Fruit fly (Drosophila melanogaster) whole organism, embryonic: ENCODE measurements around the gene bol.

Source experiments
- CG11093 ChIP-seq: fragments of 200-800 bp; sonication (Bioruptor generic); IDR thresholded peaks from 3 replicates; pipeline ENCODE4 v1.3.6; 2022; ENCODE audit warnings: missing biosample characterization, missing genetic modification characterization
- CG12155 ChIP-seq: fragments of 200-800 bp; sonication (Bioruptor generic); optimal IDR thresholded peaks from 3 replicates; lab custom pipeline; 2016; ENCODE audit warnings: missing biosample characterization, missing genetic modification characterization
- CG12391 ChIP-seq: fragments of 200-800 bp; sonication (Bioruptor generic); optimal IDR thresholded peaks from 3 replicates; lab custom pipeline; 2018; ENCODE audit warnings: missing biosample characterization, mild to moderate bottlenecking, missing genetic modification characterization, moderate library complexity
- CG12659 ChIP-seq: fragments of 200-800 bp; sonication (Bioruptor generic); optimal IDR thresholded peaks from 3 replicates; lab custom pipeline; 2017; ENCODE audit warnings: mild to moderate bottlenecking, missing biosample characterization, missing genetic modification reagents, missing genetic modification characterization
- CG13287 ChIP-seq: fragments of 200-800 bp; sonication (Bioruptor generic); IDR thresholded peaks from 2 replicates; pipeline ENCODE4 v1.3.6; 2022; ENCODE audit warnings: missing biosample characterization, missing genetic modification characterization; ENCODE audit not compliant: partially characterized antibody
- CG13894 ChIP-seq: fragments of 200-800 bp; sonication (Bioruptor generic); optimal IDR thresholded peaks from 3 replicates; lab custom pipeline; 2018; ENCODE audit warnings: missing biosample characterization, mild to moderate bottlenecking, missing genetic modification characterization, moderate library complexity
- CG1603 ChIP-seq: fragments of 200-800 bp; sonication (Bioruptor generic); optimal IDR thresholded peaks from 2 replicates; lab custom pipeline; 2019; ENCODE audit warnings: missing biosample characterization, mild to moderate bottlenecking, missing genetic modification characterization, moderate library complexity
- CG1647 ChIP-seq: fragments of 200-800 bp; sonication (Bioruptor generic); optimal IDR thresholded peaks from 3 replicates; lab custom pipeline; 2016; ENCODE audit warnings: missing biosample characterization, missing genetic modification characterization
- CG2712 ChIP-seq: fragments of 200-800 bp; optimal IDR thresholded peaks from 3 replicates; lab custom pipeline; 2019; ENCODE audit warnings: missing biosample characterization, mild to moderate bottlenecking, missing genetic modification characterization, moderate library complexity
- CG3065 ChIP-seq: fragments of 200-800 bp; sonication (Bioruptor generic); optimal IDR thresholded peaks from 2 replicates; lab custom pipeline; 2016; ENCODE audit warnings: missing biosample characterization, missing genetic modification characterization
- CG6254 ChIP-seq: fragments of 200-800 bp; sonication (Bioruptor generic); optimal IDR thresholded peaks from 3 replicates; lab custom pipeline; 2017; ENCODE audit warnings: mild to moderate bottlenecking, missing biosample characterization, missing genetic modification reagents, missing genetic modification characterization
- CG6689 ChIP-seq: fragments of 200-800 bp; sonication (Bioruptor generic); IDR thresholded peaks from 2 replicates; pipeline ENCODE4 v1.3.6; 2022; ENCODE audit warnings: missing biosample characterization, missing genetic modification characterization
- CG7786 ChIP-seq: fragments of 200-800 bp; sonication (Bioruptor generic); optimal IDR thresholded peaks from 2 replicates; lab custom pipeline; 2016; ENCODE audit warnings: missing biosample characterization, missing genetic modification characterization
- CG8388 ChIP-seq: fragments of 200-800 bp; sonication (Bioruptor generic); optimal IDR thresholded peaks from 2 replicates; lab custom pipeline; 2019; ENCODE audit warnings: missing biosample characterization, mild to moderate bottlenecking, missing genetic modification characterization, moderate library complexity
- CG9437 ChIP-seq: fragments of 200-800 bp; sonication (Bioruptor generic); optimal IDR thresholded peaks from 2 replicates; lab custom pipeline; 2018; ENCODE audit warnings: missing biosample characterization, mild to moderate bottlenecking, missing genetic modification characterization
- CG9817 ChIP-seq: fragments of 200-800 bp; sonication (Bioruptor generic); optimal IDR thresholded peaks from 2 replicates; lab custom pipeline; 2018; ENCODE audit warnings: missing biosample characterization, mild to moderate bottlenecking, missing genetic modification characterization, moderate library complexity
- Camta ChIP-seq: fragments of 200-800 bp; sonication (Bioruptor generic); optimal IDR thresholded peaks from 2 replicates; lab custom pipeline; 2016; ENCODE audit warnings: missing biosample characterization, missing genetic modification characterization
- Dek ChIP-seq: fragments of 200-800 bp; sonication (Bioruptor generic); optimal IDR thresholded peaks from 3 replicates; lab custom pipeline; 2019; ENCODE audit warnings: missing biosample characterization, mild to moderate bottlenecking, missing genetic modification characterization, moderate library complexity
- Dfd ChIP-seq, 2 experiments: fragments of >200 bp; optimal IDR thresholded peaks; 2 replicates each; lab custom pipeline; 2017; ENCODE audit warnings: missing biosample characterization in 2 of 2, missing genetic modification characterization in 2 of 2
- Fer1 ChIP-seq: fragments of 200-800 bp; sonication (Bioruptor generic); optimal IDR thresholded peaks from 2 replicates; lab custom pipeline; 2017; ENCODE audit warnings: missing biosample characterization, mild to moderate bottlenecking, missing genetic modification characterization
- NC2β ChIP-seq: fragments of 200-800 bp; sonication (Bioruptor generic); optimal IDR thresholded peaks from 2 replicates; lab custom pipeline; 2016; ENCODE audit warnings: missing biosample characterization, missing genetic modification characterization
- NfI ChIP-seq: fragments of 200-800 bp; sonication (Bioruptor generic); optimal IDR thresholded peaks from 3 replicates; lab custom pipeline; 2018; ENCODE audit warnings: missing biosample characterization, mild to moderate bottlenecking, missing genetic modification characterization, moderate library complexity
- Pdp1 ChIP-seq, 2 experiments: fragments of 200-800 bp; sonication (Bioruptor generic); optimal IDR thresholded peaks; 3 replicates each; lab custom pipeline; 2016; ENCODE audit warnings: missing biosample characterization in 2 of 2, missing genetic modification characterization in 2 of 2, mild to moderate bottlenecking in 1 of 2, moderate library complexity in 1 of 2
- Rx ChIP-seq: fragments of 200-800 bp; sonication (Bioruptor generic); IDR thresholded peaks from 2 replicates; pipeline ENCODE4 v1.3.6; 2022; ENCODE audit warnings: missing biosample characterization, missing genetic modification characterization
- Sry-δ ChIP-seq: fragments of 200-800 bp; sonication (Bioruptor generic); optimal IDR thresholded peaks from 2 replicates; lab custom pipeline; 2016; ENCODE audit warnings: missing biosample characterization, missing genetic modification characterization
- Trl ChIP-seq, 3 experiments: fragments of >200 bp in 2 of 3; fragments of 200-800 bp in 1 of 3; sonication (Bioruptor generic) in 1 of 3; optimal IDR thresholded peaks; 2 replicates in 1 of 3; 3 replicates in 2 of 3; lab custom pipeline; 2016 to 2017; ENCODE audit warnings: missing biosample characterization in 1 of 3, missing genetic modification characterization in 1 of 3
- YL-1 ChIP-seq: fragments of 200-800 bp; sonication (Bioruptor generic); optimal IDR thresholded peaks from 3 replicates; lab custom pipeline; 2017; ENCODE audit warnings: missing biosample characterization, mild to moderate bottlenecking, missing genetic modification characterization
- amos ChIP-seq: fragments of 200-800 bp; sonication (Bioruptor generic); IDR thresholded peaks from 2 replicates; pipeline ENCODE4 v1.3.6; 2022; ENCODE audit warnings: missing biosample characterization, missing genetic modification characterization; ENCODE audit not compliant: partially characterized antibody
- aop ChIP-seq: fragments of 200-800 bp; sonication (Bioruptor generic); IDR thresholded peaks from 2 replicates; pipeline ENCODE4 v1.3.6; 2022; ENCODE audit warnings: missing biosample characterization, missing genetic modification characterization
- bbx ChIP-seq: fragments of 200-800 bp; sonication (Bioruptor generic); IDR thresholded peaks from 2 replicates; pipeline ENCODE4 v1.3.6; 2022; ENCODE audit warnings: missing biosample characterization, missing genetic modification characterization; ENCODE audit not compliant: partially characterized antibody
- bcd ChIP-seq: fragments of 200-800 bp; sonication (Bioruptor generic); optimal IDR thresholded peaks from 2 replicates; lab custom pipeline; 2017; ENCODE audit warnings: missing biosample characterization, mild to moderate bottlenecking, missing genetic modification characterization
- bowl ChIP-seq: fragments of 200-800 bp; sonication (Bioruptor generic); IDR thresholded peaks from 2 replicates; pipeline ENCODE4 v1.3.6; 2022; ENCODE audit warnings: missing biosample characterization, missing genetic modification characterization
- cato ChIP-seq: fragments of 200-800 bp; sonication (Bioruptor generic); optimal IDR thresholded peaks from 2 replicates; lab custom pipeline; 2016; ENCODE audit warnings: missing biosample characterization, missing genetic modification characterization, borderline replicate concordance
- chm ChIP-seq: fragments of 200-800 bp; sonication (Bioruptor generic); IDR thresholded peaks from 2 replicates; pipeline ENCODE4 v1.3.6; 2022; ENCODE audit warnings: missing biosample characterization, missing genetic modification characterization
- gce ChIP-seq: fragments of 200-800 bp; sonication (Bioruptor generic); IDR thresholded peaks from 3 replicates; pipeline ENCODE4 v1.3.6; 2022; ENCODE audit warnings: missing biosample characterization, missing genetic modification characterization
- her ChIP-seq: fragments of 200-800 bp; sonication (Bioruptor generic); optimal IDR thresholded peaks from 2 replicates; lab custom pipeline; 2016; ENCODE audit warnings: missing biosample characterization, missing genetic modification characterization
- hth ChIP-seq: fragments of >200 bp; optimal IDR thresholded peaks from 2 replicates; lab custom pipeline; 2017; ENCODE audit warnings: inconsistent platforms
- lmd ChIP-seq: fragments of 200-800 bp; sonication (Bioruptor generic); IDR thresholded peaks from 2 replicates; pipeline ENCODE4 v1.3.6; 2022; ENCODE audit warnings: missing biosample characterization, missing genetic modification characterization
- nom ChIP-seq: fragments of 200-800 bp; sonication (Bioruptor generic); optimal IDR thresholded peaks from 2 replicates; lab custom pipeline; 2017; ENCODE audit warnings: missing biosample characterization, missing genetic modification characterization, mild to moderate bottlenecking, moderate library complexity, missing genetic modification reagents
- pita ChIP-seq: fragments of 200-800 bp; sonication (Bioruptor generic); optimal IDR thresholded peaks from 2 replicates; lab custom pipeline; 2017; ENCODE audit warnings: missing biosample characterization, mild to moderate bottlenecking, missing genetic modification characterization
- repo ChIP-seq: fragments of 200-800 bp; sonication (Bioruptor generic); optimal IDR thresholded peaks from 2 replicates; lab custom pipeline; 2016; ENCODE audit warnings: missing biosample characterization, missing genetic modification characterization
- sqz ChIP-seq: fragments of 200-800 bp; sonication (Bioruptor generic); optimal IDR thresholded peaks from 3 replicates; lab custom pipeline; 2018; ENCODE audit warnings: missing biosample characterization, mild to moderate bottlenecking, missing genetic modification characterization
- ssp ChIP-seq: fragments of 200-800 bp; sonication (Bioruptor generic); IDR thresholded peaks from 2 replicates; pipeline ENCODE4 v1.3.6; 2022; ENCODE audit warnings: missing biosample characterization, missing genetic modification characterization
- tna ChIP-seq: fragments of 200-800 bp; sonication (Bioruptor generic); IDR thresholded peaks from 2 replicates; pipeline ENCODE4 v1.3.6; 2022; ENCODE audit warnings: missing biosample characterization, missing genetic modification characterization; ENCODE audit not compliant: partially characterized antibody
- wor ChIP-seq: fragments of 200-800 bp; sonication (Bioruptor generic); IDR thresholded peaks from 2 replicates; pipeline ENCODE4 v1.3.6; 2022; ENCODE audit warnings: missing biosample characterization, missing genetic modification characterization
- z ChIP-seq: fragments of 200-800 bp; sonication (Bioruptor generic); IDR thresholded peaks from 3 replicates; pipeline ENCODE4 v1.3.6; 2022; ENCODE audit warnings: missing biosample characterization, missing genetic modification characterization
- zf30C ChIP-seq: fragments of 200-800 bp; sonication (Bioruptor generic); optimal IDR thresholded peaks from 3 replicates; lab custom pipeline; 2018; ENCODE audit warnings: missing biosample characterization, mild to moderate bottlenecking, missing genetic modification characterization
- zfh1 ChIP-seq: fragments of 200-800 bp; sonication (Bioruptor generic); IDR thresholded peaks from 3 replicates; pipeline ENCODE4 v1.3.6; 2022; ENCODE audit warnings: missing biosample characterization, missing genetic modification characterization

The bol gene

DNA sequence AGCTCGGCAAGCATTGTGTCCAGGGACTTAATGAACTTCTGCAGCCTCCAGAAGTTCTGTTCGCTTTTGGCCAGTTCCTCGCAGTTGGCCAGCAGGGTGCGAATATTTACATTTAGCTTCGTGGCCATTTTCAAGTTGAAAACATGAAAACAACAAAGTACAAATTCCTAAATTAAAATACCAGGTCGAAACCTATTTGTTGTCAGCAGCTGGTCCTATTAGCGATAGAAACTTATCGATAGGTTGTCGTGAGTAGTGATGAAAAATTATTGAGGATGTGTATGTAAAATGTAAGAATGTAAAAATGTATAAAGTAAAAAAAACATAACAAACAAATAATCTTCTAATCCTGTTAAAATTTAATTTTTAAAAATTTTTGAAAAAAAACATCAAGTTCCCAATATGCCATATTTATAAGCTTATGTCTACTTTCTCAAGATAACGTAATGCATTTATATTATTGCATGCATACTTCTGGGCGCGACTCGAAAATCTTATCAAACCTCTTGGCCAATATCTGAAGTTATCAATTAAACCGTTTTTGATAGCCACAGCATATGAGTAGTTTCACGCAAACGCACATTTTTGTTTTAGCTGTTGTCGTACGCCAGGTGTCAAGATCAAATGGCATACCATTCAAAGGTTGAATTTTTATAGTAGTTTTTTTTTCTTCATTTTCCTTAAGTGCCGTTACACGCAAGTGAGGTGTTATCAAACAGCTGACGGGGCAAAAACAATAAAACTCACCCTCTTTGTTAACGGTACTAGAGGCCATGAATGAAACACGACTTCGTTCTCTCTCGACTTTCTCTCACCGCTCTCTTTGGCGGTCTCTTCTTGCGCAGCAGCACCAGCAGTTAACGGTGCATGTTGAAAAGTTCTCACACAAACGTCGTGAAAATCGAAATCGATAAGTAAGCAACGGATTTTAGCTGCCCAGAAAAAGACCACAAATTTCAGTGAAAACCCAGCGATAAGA lies 3.1 kb upstream of the bol start, which contains the start of the genes Use1 and nwk:
Gene Use1 (minus strand): TSS at position 206 of the 979 bp plus-strand sequence.
Gene nwk (plus strand): TSS at position 885 of the 979 bp plus-strand sequence.
- peak; percentile 69 for TF ChIP-seq bbx (GFP tag; lab: Robert Waterston, UW)
- no peak for TF ChIP-seq Dek (tag; lab: Kevin White, UChicago)
- peak; percentile 46 for TF ChIP-seq sqz (GFP tag; lab: Kevin White, UChicago)
- TF ChIP-seq NC2β (GFP tag; lab: Kevin White, UChicago) = no peak
- TF ChIP-seq Pdp1 (GFP tag; optimal IDR thresholded peaks at IDR 0.05; lab: Kevin White, UChicago) = peak in 1 of 2 experiments; percentile 25
- no peak for TF ChIP-seq cato
- TF ChIP-seq CG6689 (GFP tag; lab: Robert Waterston, UW) = no peak
- TF ChIP-seq zf30C (GFP tag; lab: Kevin White, UChicago) = no peak
- TF ChIP-seq CG6254 = no peak
- peak; percentile 64 for TF ChIP-seq CG12391 (tag; lab: Kevin White, UChicago)
- TF ChIP-seq YL-1 (GFP tag; lab: Kevin White, UChicago) = peak; percentile 36
- no peak for TF ChIP-seq ssp (GFP tag; lab: Robert Waterston, UW)
- no peak for TF ChIP-seq CG8388 (GFP tag; lab: Kevin White, UChicago)
- no peak for TF ChIP-seq Camta (GFP tag; lab: Kevin White, UChicago)
- peak; percentile 76 for TF ChIP-seq Trl (optimal IDR thresholded peaks at IDR 0.05; lab: Kevin White, UChicago)
- no peak for TF ChIP-seq Trl (GFP tag; optimal IDR thresholded peaks at IDR 0.05; lab: Kevin White, UChicago)
- TF ChIP-seq tna = 0 out of 2 replicates have a peak, but pooled peaks have one; percentile 21
- TF ChIP-seq Dfd (GFP tag; optimal IDR thresholded peaks at IDR 0.05; lab: Kevin White, UChicago) = no peak
- TF ChIP-seq CG12659 = peak; percentile 68
- peak; percentile 77 for TF ChIP-seq Sry-δ (GFP tag; lab: Kevin White, UChicago)
- peak; percentile 27 for TF ChIP-seq CG2712
- no peak for TF ChIP-seq CG7786
- TF ChIP-seq her (GFP tag; lab: Kevin White, UChicago) = no peak
- peak; percentile 96 for TF ChIP-seq CG9437 (GFP tag; lab: Kevin White, UChicago)
- TF ChIP-seq NfI = peak; percentile 6
- no peak for TF ChIP-seq CG13894 (tag; lab: Kevin White, UChicago)
- no peak for TF ChIP-seq nom (GFP tag; lab: Kevin White, UChicago)
- no peak for TF ChIP-seq CG12155 (GFP tag; lab: Kevin White, UChicago)
- no peak for TF ChIP-seq CG3065 (GFP tag; lab: Kevin White, UChicago)
- no peak for TF ChIP-seq gce (GFP tag; lab: Robert Waterston, UW)
- TF ChIP-seq zfh1 (GFP tag; lab: Robert Waterston, UW) = no peak
- TF ChIP-seq CG1647 (GFP tag; lab: Kevin White, UChicago) = no peak
- no peak for TF ChIP-seq chm
- TF ChIP-seq lmd = no peak
- no peak for TF ChIP-seq Fer1 (GFP tag; lab: Kevin White, UChicago)
- peak; percentile 38 for TF ChIP-seq CG1603 (tag; lab: Kevin White, UChicago)
- no peak for TF ChIP-seq bowl (GFP tag; lab: Robert Waterston, UW)
- TF ChIP-seq repo (GFP tag; lab: Kevin White, UChicago) = no peak
- peak; percentile 86 for TF ChIP-seq CG13287
- no peak for TF ChIP-seq Rx (GFP tag; lab: Robert Waterston, UW)
- no peak for TF ChIP-seq z (GFP tag; lab: Robert Waterston, UW)
- no peak for TF ChIP-seq CG9817
- TF ChIP-seq hth (lab: Kevin White, UChicago) = no peak
- TF ChIP-seq wor (GFP tag; lab: Robert Waterston, UW) = no peak
- TF ChIP-seq aop (GFP tag; lab: Robert Waterston, UW) = no peak
- TF ChIP-seq bcd = no peak
- peak; percentile 80 for TF ChIP-seq amos (GFP tag; lab: Robert Waterston, UW)
- TF ChIP-seq pita (GFP tag; lab: Kevin White, UChicago) = no peak
- TF ChIP-seq CG11093 (GFP tag; lab: Robert Waterston, UW) = no peak
